Fruit fly (Drosophila melanogaster) whole organism, embryonic: ENCODE data around the gene zuc.

ENCODE experiments used
- Ada2b ChIP-seq: fragments of 200-800 bp; sonication (Bioruptor generic); IDR thresholded peaks from 2 replicates; pipeline ENCODE4 v1.3.6; 2022; ENCODE audit warnings: missing biosample characterization, missing genetic modification characterization
- Atf-2 ChIP-seq: fragments of 200-800 bp; sonication (Bioruptor generic); optimal IDR thresholded peaks from 2 replicates; lab custom pipeline; 2016; ENCODE audit warnings: missing biosample characterization, missing genetic modification characterization
- Awh ChIP-seq: fragments of 200-800 bp; sonication (Bioruptor generic); IDR thresholded peaks from 2 replicates; pipeline ENCODE4, ENCODE4 v1.3.6; 2022; ENCODE audit warnings: missing biosample characterization, missing genetic modification characterization
- CG10274 ChIP-seq: fragments of 200-800 bp; sonication (Bioruptor generic); optimal IDR thresholded peaks from 3 replicates; lab custom pipeline; 2017; ENCODE audit warnings: missing biosample characterization, mild to moderate bottlenecking, missing genetic modification characterization
- CG10654 ChIP-seq: fragments of 200-800 bp; sonication (Bioruptor generic); optimal IDR thresholded peaks from 2 replicates; lab custom pipeline; 2016; ENCODE audit warnings: missing biosample characterization, missing genetic modification characterization
- CG12236 ChIP-seq: fragments of 200-800 bp; sonication (Bioruptor generic); optimal IDR thresholded peaks from 2 replicates; lab custom pipeline; 2016; ENCODE audit warnings: missing biosample characterization, missing genetic modification characterization
- CG13296 ChIP-seq: fragments of 200-800 bp; sonication (Bioruptor generic); optimal IDR thresholded peaks from 3 replicates; lab custom pipeline; 2018; ENCODE audit warnings: missing biosample characterization, mild to moderate bottlenecking, missing genetic modification characterization
- CG14667 ChIP-seq: fragments of 200-800 bp; sonication (Bioruptor generic); IDR thresholded peaks from 2 replicates; pipeline ENCODE4 v1.3.6; 2022; ENCODE audit warnings: missing biosample characterization, missing genetic modification characterization
- CG15696 ChIP-seq: fragments of 200-800 bp; sonication (Bioruptor generic); optimal IDR thresholded peaks from 2 replicates; lab custom pipeline; 2019; ENCODE audit warnings: missing biosample characterization, mild to moderate bottlenecking, missing genetic modification characterization, moderate library complexity
- CG17359 ChIP-seq: fragments of 200-800 bp; sonication (Bioruptor generic); optimal IDR thresholded peaks from 3 replicates; lab custom pipeline; 2018; ENCODE audit warnings: missing biosample characterization, mild to moderate bottlenecking, missing genetic modification characterization, moderate library complexity
- CG17568 ChIP-seq: fragments of 200-800 bp; sonication (Bioruptor generic); optimal IDR thresholded peaks from 2 replicates; lab custom pipeline; 2018; ENCODE audit warnings: missing biosample characterization, mild to moderate bottlenecking, missing genetic modification characterization, moderate library complexity
- CG30431 ChIP-seq: fragments of 200-800 bp; sonication (Bioruptor generic); optimal IDR thresholded peaks from 2 replicates; lab custom pipeline; 2017; ENCODE audit warnings: missing biosample characterization, missing genetic modification characterization
- CG31388 ChIP-seq: fragments of 200-800 bp; sonication (Bioruptor generic); optimal IDR thresholded peaks from 2 replicates; lab custom pipeline; 2016; ENCODE audit warnings: missing biosample characterization, missing genetic modification characterization
- CG3281 ChIP-seq: fragments of 200-800 bp; sonication (Bioruptor generic); optimal IDR thresholded peaks from 3 replicates; lab custom pipeline; 2017; ENCODE audit warnings: missing biosample characterization, mild to moderate bottlenecking, missing genetic modification characterization
- CG3407 ChIP-seq: fragments of 200-800 bp; sonication (Bioruptor generic); optimal IDR thresholded peaks from 2 replicates; lab custom pipeline; 2018; ENCODE audit warnings: missing biosample characterization, mild to moderate bottlenecking, missing genetic modification characterization
- CG6765 ChIP-seq: fragments of 200-800 bp; sonication (Bioruptor generic); optimal IDR thresholded peaks from 3 replicates; lab custom pipeline; 2017; ENCODE audit warnings: missing biosample characterization, mild to moderate bottlenecking, missing genetic modification characterization
- CG6854 ChIP-seq: fragments of 200-800 bp; sonication (Bioruptor generic); optimal IDR thresholded peaks from 3 replicates; lab custom pipeline; 2017; ENCODE audit warnings: missing biosample characterization, mild to moderate bottlenecking, missing genetic modification characterization
- CG7357 ChIP-seq: fragments of 200-800 bp; sonication (Bioruptor generic); IDR thresholded peaks from 3 replicates; pipeline ENCODE4 v1.3.6; 2022; ENCODE audit warnings: missing biosample characterization, missing genetic modification characterization
- CG9817 ChIP-seq: fragments of 200-800 bp; sonication (Bioruptor generic); optimal IDR thresholded peaks from 2 replicates; lab custom pipeline; 2018; ENCODE audit warnings: missing biosample characterization, mild to moderate bottlenecking, missing genetic modification characterization, moderate library complexity
- CkIIα-i1 ChIP-seq: fragments of 200-800 bp; sonication (Bioruptor generic); IDR thresholded peaks from 2 replicates; pipeline ENCODE4 v1.3.6; 2022; ENCODE audit warnings: missing biosample characterization, missing genetic modification characterization
- CrebB ChIP-seq: fragments of 200-800 bp; sonication (Bioruptor generic); optimal IDR thresholded peaks from 3 replicates; lab custom pipeline; 2018; ENCODE audit warnings: missing biosample characterization, mild to moderate bottlenecking, missing genetic modification characterization
- Dfd ChIP-seq, 2 experiments: fragments of >200 bp; optimal IDR thresholded peaks; 2 replicates each; lab custom pipeline; 2017; ENCODE audit warnings: missing biosample characterization in 2 of 2, missing genetic modification characterization in 2 of 2
- Hmr ChIP-seq: fragments of 200-800 bp; sonication (Bioruptor generic); optimal IDR thresholded peaks from 3 replicates; lab custom pipeline; 2017; ENCODE audit warnings: mild to moderate bottlenecking, missing biosample characterization, missing genetic modification reagents, missing genetic modification characterization
- Jarid2 ChIP-seq: fragments of 200-800 bp; sonication (Bioruptor generic); optimal IDR thresholded peaks from 3 replicates; lab custom pipeline; 2017; ENCODE audit warnings: mild to moderate bottlenecking, missing biosample characterization, missing genetic modification reagents, missing genetic modification characterization
- Lhr ChIP-seq: fragments of 200-800 bp; sonication (Bioruptor generic); optimal IDR thresholded peaks from 3 replicates; lab custom pipeline; 2017; ENCODE audit warnings: mild to moderate bottlenecking, missing biosample characterization, missing genetic modification reagents, missing genetic modification characterization
- Nf-YA ChIP-seq: fragments of 200-800 bp; sonication (Bioruptor generic); IDR thresholded peaks from 2 replicates; pipeline ENCODE4 v1.3.6; 2022; ENCODE audit warnings: missing biosample characterization, missing genetic modification characterization
- NfI ChIP-seq: fragments of 200-800 bp; sonication (Bioruptor generic); optimal IDR thresholded peaks from 3 replicates; lab custom pipeline; 2018; ENCODE audit warnings: missing biosample characterization, mild to moderate bottlenecking, missing genetic modification characterization, moderate library complexity
- Poxn ChIP-seq: fragments of 200-800 bp; sonication (Bioruptor generic); IDR thresholded peaks from 2 replicates; pipeline ENCODE4 v1.3.6; 2022; ENCODE audit warnings: missing biosample characterization, missing genetic modification characterization
- Vsx1 ChIP-seq: fragments of 200-800 bp; sonication (Bioruptor generic); optimal IDR thresholded peaks from 2 replicates; lab custom pipeline; 2017; ENCODE audit warnings: missing biosample characterization, mild to moderate bottlenecking, missing genetic modification characterization, missing genetic modification reagents
- ab ChIP-seq: fragments of 200-800 bp; sonication (Bioruptor generic); optimal IDR thresholded peaks from 2 replicates; lab custom pipeline; 2016; ENCODE audit warnings: missing biosample characterization, missing genetic modification characterization
- bigmax ChIP-seq: fragments of 200-800 bp; sonication (Bioruptor generic); optimal IDR thresholded peaks from 2 replicates; lab custom pipeline; 2018; ENCODE audit warnings: missing biosample characterization, mild to moderate bottlenecking, missing genetic modification characterization
- btn ChIP-seq: fragments of 200-800 bp; sonication (Bioruptor generic); optimal IDR thresholded peaks from 2 replicates; lab custom pipeline; 2016; ENCODE audit warnings: missing biosample characterization, missing genetic modification characterization
- corto ChIP-seq: fragments of 200-800 bp; sonication (Bioruptor generic); optimal IDR thresholded peaks from 2 replicates; lab custom pipeline; 2016; ENCODE audit warnings: missing biosample characterization, mild to moderate bottlenecking, missing genetic modification characterization, moderate library complexity
- ewg ChIP-seq: fragments of 200-800 bp; sonication (Bioruptor generic); optimal IDR thresholded peaks from 3 replicates; lab custom pipeline; 2017; ENCODE audit warnings: mild to moderate bottlenecking, missing biosample characterization, missing genetic modification reagents, missing genetic modification characterization
- gcm2 ChIP-seq: fragments of 200-800 bp; sonication (Bioruptor generic); optimal IDR thresholded peaks from 2 replicates; lab custom pipeline; 2016; ENCODE audit warnings: missing biosample characterization, missing genetic modification characterization
- her ChIP-seq: fragments of 200-800 bp; sonication (Bioruptor generic); optimal IDR thresholded peaks from 2 replicates; lab custom pipeline; 2016; ENCODE audit warnings: missing biosample characterization, missing genetic modification characterization
- hkb ChIP-seq, 2 experiments: fragments of 200-800 bp in 1 of 2; fragments of >200 bp in 1 of 2; sonication (Bioruptor generic) in 1 of 2; IDR thresholded peaks in 1 of 2; optimal IDR thresholded peaks in 1 of 2; 2 replicates each; pipeline versions ENCODE4 v1.3.6 to Lab custom; 2017 to 2022; ENCODE audit warnings: missing biosample characterization in 1 of 2, missing genetic modification characterization in 1 of 2
- ind ChIP-seq: fragments of 200-800 bp; sonication (Bioruptor generic); optimal IDR thresholded peaks from 3 replicates; lab custom pipeline; 2016; ENCODE audit warnings: missing biosample characterization, missing genetic modification characterization
- knrl ChIP-seq: fragments of 200-800 bp; sonication (Bioruptor generic); IDR thresholded peaks from 3 replicates; pipeline ENCODE4 v1.3.6; 2022; ENCODE audit warnings: missing biosample characterization, missing genetic modification characterization; ENCODE audit not compliant: partially characterized antibody
- org-1 ChIP-seq: fragments of 200-800 bp; sonication (Bioruptor generic); optimal IDR thresholded peaks from 2 replicates; lab custom pipeline; 2017; ENCODE audit warnings: missing biosample characterization, missing genetic modification characterization
- p53 ChIP-seq: fragments of 200-800 bp; sonication (Bioruptor generic); optimal IDR thresholded peaks from 2 replicates; lab custom pipeline; 2016; ENCODE audit warnings: missing biosample characterization, missing genetic modification characterization
- ro ChIP-seq: fragments of 200-800 bp; sonication (Bioruptor generic); IDR thresholded peaks from 2 replicates; pipeline ENCODE4 v1.3.6; 2022; ENCODE audit warnings: missing biosample characterization, missing genetic modification characterization
- sc ChIP-seq, 3 experiments: fragments of >200 bp in 2 of 3; fragments of 200-800 bp in 1 of 3; sonication (Bioruptor generic) in 1 of 3; optimal IDR thresholded peaks; 2 replicates in 2 of 3; 3 replicates in 1 of 3; lab custom pipeline; 2017; ENCODE audit warnings: mild to moderate bottlenecking in 1 of 3, missing biosample characterization in 1 of 3, missing genetic modification characterization in 1 of 3, missing genetic modification reagents in 1 of 3
- scrt ChIP-seq: fragments of 200-800 bp; sonication (Bioruptor generic); optimal IDR thresholded peaks from 2 replicates; lab custom pipeline; 2018; ENCODE audit warnings: missing biosample characterization, mild to moderate bottlenecking, missing genetic modification characterization, moderate library complexity
- sim ChIP-seq: fragments of 200-800 bp; sonication (Bioruptor generic); IDR thresholded peaks from 2 replicates; pipeline ENCODE4 v1.3.6; 2022; ENCODE audit warnings: missing biosample characterization, missing genetic modification characterization
- slp2 ChIP-seq: fragments of 200-800 bp; sonication (Bioruptor generic); optimal IDR thresholded peaks from 2 replicates; lab custom pipeline; 2016; ENCODE audit warnings: missing biosample characterization, missing genetic modification characterization
- stc ChIP-seq: fragments of 200-800 bp; sonication (Bioruptor generic); IDR thresholded peaks from 2 replicates; pipeline ENCODE4 v1.3.6; 2022; ENCODE audit warnings: missing biosample characterization, missing genetic modification characterization
- tgo ChIP-seq: fragments of 200-800 bp; sonication (Bioruptor generic); IDR thresholded peaks from 3 replicates; pipeline ENCODE4 v1.3.6; 2022; ENCODE audit warnings: missing biosample characterization, missing genetic modification characterization
- tio ChIP-seq: fragments of 200-800 bp; sonication (Bioruptor generic); optimal IDR thresholded peaks from 2 replicates; lab custom pipeline; 2017; ENCODE audit warnings: missing biosample characterization, missing genetic modification characterization, inconsistent platforms
- tll ChIP-seq, 2 experiments: fragments of 200-800 bp in 1 of 2; fragments of >200 bp in 1 of 2; sonication (Bioruptor generic) in 1 of 2; optimal IDR thresholded peaks; 2 replicates each; lab custom pipeline; 2017 to 2019; ENCODE audit warnings: missing biosample characterization in 2 of 2, missing genetic modification characterization in 2 of 2, mild to moderate bottlenecking in 1 of 2, moderate library complexity in 1 of 2

zuc gene

dm6 chr2L:11987945-11988344 is 1.7 kb downstream of the zuc start, which contains the start of the genes CG6686 and CG34163 (continued):
- TF ChIP-seq CrebB (no peak), ro (GFP tag; lab: Robert Waterston, UW) (no peak), org-1 (GFP tag; lab: Kevin White, UChicago) (no peak), CG9817 (peak; percentile 13), Nf-YA (no peak), Lhr (GFP tag; lab: Kevin White, UChicago) (peak; percentile 64), ewg (GFP tag; lab: Kevin White, UChicago) (no peak), CG12236 (no peak), hkb (optimal IDR thresholded peaks at IDR 0.05; lab: Kevin White, UChicago) (no peak), hkb (GFP tag; IDR thresholded peaks at IDR 0.05; lab: Robert Waterston, UW) (no peak), ind (peak; percentile 12), btn (GFP tag; lab: Kevin White, UChicago) (no peak), CG10274 (GFP tag; lab: Kevin White, UChicago) (no peak), tgo (GFP tag; lab: Robert Waterston, UW) (no peak), Poxn (no peak), CG7357 (no peak), CG31388 (GFP tag; lab: Kevin White, UChicago) (no peak), stc (0 out of 2 replicates have a peak, but pooled peaks have one; percentile 18), CG17359 (tag; lab: Kevin White, UChicago) (peak; percentile 35), CG30431 (GFP tag; lab: Kevin White, UChicago) (no peak), Vsx1 (no peak), CG13296 (GFP tag; lab: Kevin White, UChicago) (peak; percentile 3), Awh (GFP tag; lab: Robert Waterston, UW) (no peak), Dfd (GFP tag; optimal IDR thresholded peaks at IDR 0.05; lab: Kevin White, UChicago) (no peak), ab (GFP tag; lab: Kevin White, UChicago) (no peak), CG3281 (GFP tag; lab: Kevin White, UChicago) (peak; percentile 35), CG10654 (no peak), Jarid2 (GFP tag; lab: Kevin White, UChicago) (no peak), CG15696 (tag; lab: Kevin White, UChicago) (no peak), sc (optimal IDR thresholded peaks at IDR 0.05; lab: Kevin White, UChicago) (no peak), sc (GFP tag; optimal IDR thresholded peaks at IDR 0.05; lab: Kevin White, UChicago) (no peak), tio (GFP tag; lab: Kevin White, UChicago) (no peak), scrt (GFP tag; lab: Kevin White, UChicago) (no peak), corto (no peak), sim (GFP tag; lab: Robert Waterston, UW) (no peak), CG14667 (peak; percentile 20; the same call in 1 of the 2 replicates), her (GFP tag; lab: Kevin White, UChicago) (no peak), Hmr (GFP tag; lab: Kevin White, UChicago) (peak; percentile 61), CG6854 (GFP tag; lab: Kevin White, UChicago) (no peak), CG6765 (GFP tag; lab: Kevin White, UChicago) (no peak), Atf-2 (GFP tag; lab: Kevin White, UChicago) (peak; percentile 3), p53 (GFP tag; lab: Kevin White, UChicago) (no peak), NfI (GFP tag; lab: Kevin White, UChicago) (peak; percentile 35), CkIIα-i1 (GFP tag; lab: Robert Waterston, UW) (no peak), CG3407 (GFP tag; lab: Kevin White, UChicago) (no peak), slp2 (GFP tag; lab: Kevin White, UChicago) (peak; percentile 22), knrl (GFP tag; lab: Robert Waterston, UW) (0 out of 3 replicates have a peak, but pooled peaks have one; percentile 21), Ada2b (GFP tag; lab: Robert Waterston, UW) (peak; percentile 26; the same call in 1 of the 2 replicates), bigmax (no peak), tll (GFP tag; optimal IDR thresholded peaks at IDR 0.05; lab: Kevin White, UChicago) (no peak), CG17568 (GFP tag; lab: Kevin White, UChicago) (no peak), gcm2 (no peak)
